Fruit fly (Drosophila melanogaster) whole organism, embryonic: ENCODE data around the gene Phb1.

ENCODE experiments used
- CG10209 ChIP-seq: fragments of 200-800 bp; sonication (Bioruptor generic); optimal IDR thresholded peaks from 3 replicates; lab custom pipeline; 2017; ENCODE audit warnings: missing biosample characterization, mild to moderate bottlenecking, missing genetic modification characterization, missing genetic modification reagents
- CG11093 ChIP-seq: fragments of 200-800 bp; sonication (Bioruptor generic); IDR thresholded peaks from 3 replicates; pipeline ENCODE4 v1.3.6; 2022; ENCODE audit warnings: missing biosample characterization, missing genetic modification characterization
- CG12299 ChIP-seq: fragments of 200-800 bp; sonication (Bioruptor generic); optimal IDR thresholded peaks from 2 replicates; lab custom pipeline; 2018; ENCODE audit warnings: missing biosample characterization, mild to moderate bottlenecking, missing genetic modification characterization
- CG13287 ChIP-seq: fragments of 200-800 bp; sonication (Bioruptor generic); IDR thresholded peaks from 2 replicates; pipeline ENCODE4 v1.3.6; 2022; ENCODE audit warnings: missing biosample characterization, missing genetic modification characterization; ENCODE audit not compliant: partially characterized antibody
- CG14441 ChIP-seq: fragments of 200-800 bp; sonication (Bioruptor generic); IDR thresholded peaks from 2 replicates; pipeline ENCODE4 v1.3.6; 2022; ENCODE audit warnings: missing biosample characterization, missing genetic modification characterization
- CG14667 ChIP-seq: fragments of 200-800 bp; sonication (Bioruptor generic); IDR thresholded peaks from 2 replicates; pipeline ENCODE4 v1.3.6; 2022; ENCODE audit warnings: missing biosample characterization, missing genetic modification characterization
- CG14860 ChIP-seq: fragments of 200-800 bp; sonication (Bioruptor generic); IDR thresholded peaks from 3 replicates; pipeline ENCODE4 v1.3.6; 2022; ENCODE audit warnings: missing biosample characterization, missing genetic modification characterization; ENCODE audit not compliant: partially characterized antibody
- CG17359 ChIP-seq: fragments of 200-800 bp; sonication (Bioruptor generic); optimal IDR thresholded peaks from 3 replicates; lab custom pipeline; 2018; ENCODE audit warnings: missing biosample characterization, mild to moderate bottlenecking, missing genetic modification characterization, moderate library complexity
- CG17829 ChIP-seq: fragments of 200-800 bp; optimal IDR thresholded peaks from 2 replicates; lab custom pipeline; 2019; ENCODE audit warnings: missing biosample characterization, mild to moderate bottlenecking, missing genetic modification characterization, moderate library complexity
- CG18476 ChIP-seq: fragments of 200-800 bp; sonication (Bioruptor generic); optimal IDR thresholded peaks from 2 replicates; lab custom pipeline; 2016; ENCODE audit warnings: missing biosample characterization, mild to moderate bottlenecking, missing genetic modification characterization
- CG2199 ChIP-seq: fragments of 200-800 bp; sonication (Bioruptor generic); IDR thresholded peaks from 3 replicates; pipeline ENCODE4 v1.3.6; 2022; ENCODE audit warnings: missing biosample characterization, missing genetic modification characterization
- CG2875 ChIP-seq: fragments of 200-800 bp; sonication (Bioruptor generic); optimal IDR thresholded peaks from 2 replicates; lab custom pipeline; 2017; ENCODE audit warnings: missing biosample characterization, mild to moderate bottlenecking, missing genetic modification characterization, missing genetic modification reagents
- CG2889 ChIP-seq: fragments of 200-800 bp; sonication (Bioruptor generic); IDR thresholded peaks from 3 replicates; pipeline ENCODE4 v1.3.6; 2022; ENCODE audit warnings: missing biosample characterization, missing genetic modification characterization
- CG3407 ChIP-seq: fragments of 200-800 bp; sonication (Bioruptor generic); optimal IDR thresholded peaks from 2 replicates; lab custom pipeline; 2018; ENCODE audit warnings: missing biosample characterization, mild to moderate bottlenecking, missing genetic modification characterization
- CG4360 ChIP-seq: fragments of 200-800 bp; sonication (Bioruptor generic); IDR thresholded peaks from 2 replicates; pipeline ENCODE4 v1.3.6; 2022; ENCODE audit warnings: missing biosample characterization, missing genetic modification characterization
- CoRest ChIP-seq: fragments of 200-800 bp; sonication (Bioruptor generic); optimal IDR thresholded peaks from 3 replicates; lab custom pipeline; 2018; ENCODE audit warnings: missing biosample characterization, mild to moderate bottlenecking, missing genetic modification characterization, moderate library complexity
- Dek ChIP-seq: fragments of 200-800 bp; sonication (Bioruptor generic); optimal IDR thresholded peaks from 3 replicates; lab custom pipeline; 2019; ENCODE audit warnings: missing biosample characterization, mild to moderate bottlenecking, missing genetic modification characterization, moderate library complexity
- E2f2 ChIP-seq: fragments of 200-800 bp; sonication (Bioruptor generic); IDR thresholded peaks from 2 replicates; pipeline ENCODE4 v1.3.6; 2022; ENCODE audit warnings: missing biosample characterization, missing genetic modification characterization
- Ets97D ChIP-seq: fragments of 200-800 bp; sonication (Bioruptor generic); optimal IDR thresholded peaks from 3 replicates; lab custom pipeline; 2016; ENCODE audit warnings: missing biosample characterization, missing genetic modification characterization
- HmgD ChIP-seq: fragments of 200-800 bp; sonication (Bioruptor generic); optimal IDR thresholded peaks from 3 replicates; lab custom pipeline; 2016; ENCODE audit warnings: missing biosample characterization, missing genetic modification characterization
- Mes4 ChIP-seq: fragments of 200-800 bp; sonication (Bioruptor generic); optimal IDR thresholded peaks from 2 replicates; lab custom pipeline; 2016; ENCODE audit warnings: missing biosample characterization, missing genetic modification characterization
- Myb ChIP-seq: fragments of 200-800 bp; sonication (Bioruptor generic); optimal IDR thresholded peaks from 2 replicates; lab custom pipeline; 2016; ENCODE audit warnings: missing biosample characterization, missing genetic modification characterization
- NC2β ChIP-seq: fragments of 200-800 bp; sonication (Bioruptor generic); optimal IDR thresholded peaks from 2 replicates; lab custom pipeline; 2016; ENCODE audit warnings: missing biosample characterization, missing genetic modification characterization
- NK7.1 ChIP-seq: fragments of 200-800 bp; sonication (Bioruptor generic); optimal IDR thresholded peaks from 3 replicates; lab custom pipeline; 2016; ENCODE audit warnings: missing biosample characterization, missing genetic modification characterization
- Oaz ChIP-seq: fragments of 200-800 bp; sonication (Bioruptor generic); IDR thresholded peaks from 2 replicates; pipeline ENCODE4 v1.3.6; 2022; ENCODE audit warnings: missing biosample characterization, missing genetic modification characterization
- PHDP ChIP-seq: fragments of 200-800 bp; sonication (Bioruptor generic); optimal IDR thresholded peaks from 3 replicates; lab custom pipeline; 2018; ENCODE audit warnings: missing biosample characterization, mild to moderate bottlenecking, missing genetic modification characterization, moderate library complexity
- Ptx1 ChIP-seq: fragments of 200-800 bp; sonication (Bioruptor generic); IDR thresholded peaks from 2 replicates; pipeline ENCODE4 v1.3.6; 2022; ENCODE audit warnings: missing biosample characterization, missing genetic modification characterization
- abd-A ChIP-seq: fragments of 200-800 bp; sonication (Bioruptor generic); optimal IDR thresholded peaks from 3 replicates; lab custom pipeline; 2019; ENCODE audit warnings: missing biosample characterization, mild to moderate bottlenecking, missing genetic modification characterization, moderate library complexity
- ap ChIP-seq: fragments of 200-800 bp; sonication (Bioruptor generic); IDR thresholded peaks from 2 replicates; pipeline ENCODE4 v1.3.6; 2022; ENCODE audit warnings: missing biosample characterization, missing genetic modification characterization
- bcd ChIP-seq: fragments of 200-800 bp; sonication (Bioruptor generic); optimal IDR thresholded peaks from 2 replicates; lab custom pipeline; 2017; ENCODE audit warnings: missing biosample characterization, mild to moderate bottlenecking, missing genetic modification characterization
- crol ChIP-seq: fragments of 200-800 bp; sonication (Bioruptor generic); IDR thresholded peaks from 2 replicates; pipeline ENCODE4 v1.3.6; 2022; ENCODE audit warnings: missing biosample characterization, missing genetic modification characterization
- ewg ChIP-seq: fragments of 200-800 bp; sonication (Bioruptor generic); optimal IDR thresholded peaks from 3 replicates; lab custom pipeline; 2017; ENCODE audit warnings: mild to moderate bottlenecking, missing biosample characterization, missing genetic modification reagents, missing genetic modification characterization
- eyg ChIP-seq: fragments of 200-800 bp; sonication (Bioruptor generic); optimal IDR thresholded peaks from 3 replicates; lab custom pipeline; 2016; ENCODE audit warnings: missing biosample characterization, missing genetic modification characterization
- gem ChIP-seq: fragments of 200-800 bp; sonication (Bioruptor generic); optimal IDR thresholded peaks from 2 replicates; lab custom pipeline; 2019; ENCODE audit warnings: missing biosample characterization, mild to moderate bottlenecking, missing genetic modification characterization, moderate library complexity
- gfzf ChIP-seq: fragments of 200-800 bp; sonication (Bioruptor generic); optimal IDR thresholded peaks from 2 replicates; lab custom pipeline; 2016; ENCODE audit warnings: missing biosample characterization, mild to moderate bottlenecking, missing genetic modification characterization, moderate library complexity
- gsb-n ChIP-seq: fragments of 200-800 bp; sonication (Bioruptor generic); optimal IDR thresholded peaks from 3 replicates; lab custom pipeline; 2018; ENCODE audit warnings: missing biosample characterization, mild to moderate bottlenecking, missing genetic modification characterization
- kni ChIP-seq: fragments of 200-800 bp; sonication (Bioruptor generic); optimal IDR thresholded peaks from 3 replicates; lab custom pipeline; 2017; ENCODE audit warnings: mild to moderate bottlenecking, missing biosample characterization, missing genetic modification reagents, missing genetic modification characterization
- lbe ChIP-seq: fragments of 200-800 bp; sonication (Bioruptor generic); optimal IDR thresholded peaks from 2 replicates; lab custom pipeline; 2016; ENCODE audit warnings: missing biosample characterization, mild to moderate bottlenecking, missing genetic modification characterization
- lola ChIP-seq, 3 experiments: fragments of >200 bp in 2 of 3; fragments of 200-800 bp in 1 of 3; sonication (Bioruptor generic) in 1 of 3; optimal IDR thresholded peaks; 2 replicates each; lab custom pipeline; 2017 to 2019; ENCODE audit warnings: missing biosample characterization in 3 of 3, missing genetic modification characterization in 3 of 3, mild to moderate bottlenecking in 1 of 3, moderate library complexity in 1 of 3
- nerfin-1 ChIP-seq: fragments of 200-800 bp; sonication (Bioruptor generic); optimal IDR thresholded peaks from 3 replicates; lab custom pipeline; 2019; ENCODE audit warnings: missing biosample characterization, mild to moderate bottlenecking, missing genetic modification characterization, moderate library complexity
- onecut ChIP-seq: fragments of 200-800 bp; sonication (Bioruptor generic); IDR thresholded peaks from 2 replicates; pipeline ENCODE4 v1.3.6; 2022; ENCODE audit warnings: missing biosample characterization, missing genetic modification characterization
- phol ChIP-seq: fragments of 200-800 bp; sonication (Bioruptor generic); optimal IDR thresholded peaks from 3 replicates; lab custom pipeline; 2018; ENCODE audit warnings: missing biosample characterization, mild to moderate bottlenecking, missing genetic modification characterization, moderate library complexity
- pros ChIP-seq: fragments of 200-800 bp; sonication (Bioruptor generic); optimal IDR thresholded peaks from 3 replicates; lab custom pipeline; 2019; ENCODE audit warnings: missing biosample characterization, mild to moderate bottlenecking, missing genetic modification characterization, moderate library complexity
- ranshi ChIP-seq: fragments of 200-800 bp; sonication (Bioruptor generic); IDR thresholded peaks from 2 replicates; pipeline ENCODE4 v1.3.6; 2022; ENCODE audit warnings: missing biosample characterization, missing genetic modification characterization
- shn ChIP-seq: fragments of 200-800 bp; sonication (Bioruptor generic); optimal IDR thresholded peaks from 3 replicates; lab custom pipeline; 2016; ENCODE audit warnings: missing biosample characterization, missing genetic modification characterization
- sob ChIP-seq: fragments of 200-800 bp; sonication (Bioruptor generic); IDR thresholded peaks from 2 replicates; pipeline ENCODE4 v1.3.6; 2022; ENCODE audit warnings: missing biosample characterization, missing genetic modification characterization
- sqz ChIP-seq: fragments of 200-800 bp; sonication (Bioruptor generic); optimal IDR thresholded peaks from 3 replicates; lab custom pipeline; 2018; ENCODE audit warnings: missing biosample characterization, mild to moderate bottlenecking, missing genetic modification characterization
- sug ChIP-seq: fragments of 200-800 bp; optimal IDR thresholded peaks from 2 replicates; lab custom pipeline; 2019; ENCODE audit warnings: missing biosample characterization, mild to moderate bottlenecking, missing genetic modification characterization, moderate library complexity
- vfl ChIP-seq: fragments of 200-800 bp; sonication (Bioruptor generic); optimal IDR thresholded peaks from 2 replicates; lab custom pipeline; 2016; ENCODE audit warnings: missing biosample characterization, missing genetic modification characterization
- vvl ChIP-seq: fragments of 200-800 bp; sonication (Bioruptor generic); IDR thresholded peaks from 2 replicates; pipeline ENCODE4 v1.3.6; 2022; ENCODE audit warnings: missing biosample characterization, missing genetic modification characterization
- zen ChIP-seq: fragments of 200-800 bp; sonication (Bioruptor generic); optimal IDR thresholded peaks from 3 replicates; lab custom pipeline; 2018; ENCODE audit warnings: missing biosample characterization, mild to moderate bottlenecking, missing genetic modification characterization, moderate library complexity
- zf30C ChIP-seq: fragments of 200-800 bp; sonication (Bioruptor generic); optimal IDR thresholded peaks from 3 replicates; lab custom pipeline; 2018; ENCODE audit warnings: missing biosample characterization, mild to moderate bottlenecking, missing genetic modification characterization

The Phb1 gene

DNA sequence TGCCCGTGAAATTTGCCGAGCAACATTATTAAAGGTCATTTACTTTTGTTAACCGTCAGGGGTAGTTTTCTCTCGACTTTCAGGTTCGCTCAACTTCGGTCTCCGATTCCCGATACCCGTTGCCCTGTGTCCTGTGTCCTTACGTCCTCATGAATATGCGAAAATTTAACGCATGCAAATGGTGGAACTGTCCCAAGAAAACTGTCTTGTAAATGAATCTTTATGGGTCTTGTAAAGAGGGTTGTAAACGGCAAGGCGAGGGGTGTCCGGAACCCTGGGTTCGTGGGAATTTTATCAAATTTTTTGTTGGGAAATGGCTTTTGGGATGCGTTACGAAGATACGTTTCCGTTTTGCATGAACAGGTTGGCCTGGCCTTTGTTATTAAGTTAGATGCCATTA, 16.1 kb upstream of the Phb1 start (continued):
- no peak for TF ChIP-seq CG12299 (tag; lab: Kevin White, UChicago)
- TF ChIP-seq sqz (GFP tag; lab: Kevin White, UChicago): no peak
- TF ChIP-seq CG10209: no peak
- no peak for TF ChIP-seq CG13287 (GFP tag; lab: Robert Waterston, UW)
- peak; percentile 13 for TF ChIP-seq gsb-n (tag; lab: Kevin White, UChicago)
- no peak for TF ChIP-seq CG17829
- TF ChIP-seq CG11093: no peak
- TF ChIP-seq nerfin-1 (tag; lab: Kevin White, UChicago): peak; percentile 14
- TF ChIP-seq CG18476: no peak
- no peak for TF ChIP-seq kni (GFP tag; lab: Kevin White, UChicago)
- TF ChIP-seq Ptx1 (GFP tag; lab: Robert Waterston, UW): no peak
- TF ChIP-seq ap (GFP tag; lab: Robert Waterston, UW): no peak
- no peak for TF ChIP-seq CG17359 (tag; lab: Kevin White, UChicago)
- TF ChIP-seq ewg (GFP tag; lab: Kevin White, UChicago): no peak
- no peak for TF ChIP-seq CoRest (tag; lab: Kevin White, UChicago)
- peak; percentile 50 for TF ChIP-seq abd-A (tag; lab: Kevin White, UChicago)
- no peak for TF ChIP-seq vfl
- no peak for TF ChIP-seq phol (tag; lab: Kevin White, UChicago)
- peak; percentile 96 for TF ChIP-seq pros
- TF ChIP-seq crol (GFP tag; lab: Robert Waterston, UW): peak; percentile 30; the same call in 1 of the 2 replicates
- TF ChIP-seq onecut (GFP tag; lab: Robert Waterston, UW): no peak
- no peak for TF ChIP-seq PHDP
- no peak for TF ChIP-seq Ets97D (GFP tag; lab: Kevin White, UChicago)
- no peak for TF ChIP-seq CG2199 (GFP tag; lab: Robert Waterston, UW)
- TF ChIP-seq NC2β: no peak
- no peak for TF ChIP-seq sob (GFP tag; lab: Robert Waterston, UW)
- no peak for TF ChIP-seq gem (tag; lab: Kevin White, UChicago)
- no peak for TF ChIP-seq CG14860
- no peak for TF ChIP-seq HmgD (GFP tag; lab: Kevin White, UChicago)
- no peak for TF ChIP-seq CG14667 (GFP tag; lab: Robert Waterston, UW)
- no peak for TF ChIP-seq bcd
- TF ChIP-seq NK7.1 (GFP tag; lab: Kevin White, UChicago): no peak
- TF ChIP-seq zf30C (GFP tag; lab: Kevin White, UChicago): no peak
- TF ChIP-seq eyg: no peak
- peak; percentile 4 for TF ChIP-seq zen (tag; lab: Kevin White, UChicago)
- TF ChIP-seq ranshi (GFP tag; lab: Robert Waterston, UW): no peak
- no peak for TF ChIP-seq Myb (GFP tag; lab: Kevin White, UChicago)
- TF ChIP-seq gfzf (GFP tag; lab: Kevin White, UChicago): no peak
- TF ChIP-seq CG3407 (GFP tag; lab: Kevin White, UChicago): no peak
- no peak for TF ChIP-seq CG2875 (GFP tag; lab: Kevin White, UChicago)
- no peak for TF ChIP-seq shn (GFP tag; lab: Kevin White, UChicago)
- TF ChIP-seq Oaz (GFP tag; lab: Robert Waterston, UW): no peak
- no peak for TF ChIP-seq CG2889 (GFP tag; lab: Robert Waterston, UW)
- TF ChIP-seq CG4360: no peak
- no peak for TF ChIP-seq lbe (GFP tag; lab: Kevin White, UChicago)
- TF ChIP-seq E2f2 (GFP tag; lab: Robert Waterston, UW): no peak
- no peak for TF ChIP-seq sug (tag; lab: Kevin White, UChicago)
- TF ChIP-seq CG14441 (GFP tag; lab: Robert Waterston, UW): no peak
- TF ChIP-seq Dek (tag; lab: Kevin White, UChicago): no peak
- no peak for TF ChIP-seq Mes4 (GFP tag; lab: Kevin White, UChicago)
- no peak for TF ChIP-seq lola (GFP tag; optimal IDR thresholded peaks at IDR 0.05; lab: Kevin White, UChicago)
- TF ChIP-seq vvl (GFP tag; lab: Robert Waterston, UW): peak; percentile 69
